Fruit fly (Drosophila melanogaster) whole organism, embryonic: ENCODE data around the gene Pdhb.
A peak's percentile ranks its signal among the peaks of the same experiment; 100 is the strongest.

Experiments
- Ada2b ChIP-seq: fragments of 200-800 bp; sonication (Bioruptor generic); IDR thresholded peaks from 2 replicates; pipeline ENCODE4 v1.3.6; 2022; ENCODE audit warnings: missing biosample characterization, missing genetic modification characterization
- CG8388 ChIP-seq: fragments of 200-800 bp; sonication (Bioruptor generic); optimal IDR thresholded peaks from 2 replicates; lab custom pipeline; 2019; ENCODE audit warnings: missing biosample characterization, mild to moderate bottlenecking, missing genetic modification characterization, moderate library complexity
- CG8765 ChIP-seq: fragments of 200-800 bp; sonication (Bioruptor generic); IDR thresholded peaks from 2 replicates; pipeline ENCODE4 v1.3.6; 2022; ENCODE audit warnings: missing biosample characterization, missing genetic modification characterization
- NC2β ChIP-seq: fragments of 200-800 bp; sonication (Bioruptor generic); optimal IDR thresholded peaks from 2 replicates; lab custom pipeline; 2016; ENCODE audit warnings: missing biosample characterization, missing genetic modification characterization
- NfI ChIP-seq: fragments of 200-800 bp; sonication (Bioruptor generic); optimal IDR thresholded peaks from 3 replicates; lab custom pipeline; 2018; ENCODE audit warnings: missing biosample characterization, mild to moderate bottlenecking, missing genetic modification characterization, moderate library complexity
- Optix ChIP-seq: fragments of 200-800 bp; sonication (Bioruptor generic); IDR thresholded peaks from 3 replicates; pipeline ENCODE4 v1.3.6; 2022; ENCODE audit warnings: missing biosample characterization, missing genetic modification characterization
- bigmax ChIP-seq: fragments of 200-800 bp; sonication (Bioruptor generic); optimal IDR thresholded peaks from 2 replicates; lab custom pipeline; 2018; ENCODE audit warnings: missing biosample characterization, mild to moderate bottlenecking, missing genetic modification characterization
- fd3F ChIP-seq: fragments of 200-800 bp; sonication (Bioruptor generic); optimal IDR thresholded peaks from 2 replicates; lab custom pipeline; 2018; ENCODE audit warnings: missing biosample characterization, mild to moderate bottlenecking, missing genetic modification characterization, moderate library complexity
- nom ChIP-seq: fragments of 200-800 bp; sonication (Bioruptor generic); optimal IDR thresholded peaks from 2 replicates; lab custom pipeline; 2017; ENCODE audit warnings: missing biosample characterization, missing genetic modification characterization, mild to moderate bottlenecking, moderate library complexity, missing genetic modification reagents

dm6 chr3R:29094152-29094551 is 18.7 kb upstream of the Pdhb start:
- no peak for TF ChIP-seq Ada2b (GFP tag; lab: Robert Waterston, UW)
- no peak for TF ChIP-seq NC2β
- no peak for TF ChIP-seq NfI (GFP tag; lab: Kevin White, UChicago)
- TF ChIP-seq fd3F = no peak
- TF ChIP-seq nom (GFP tag; lab: Kevin White, UChicago) = peak; percentile 17
- TF ChIP-seq bigmax (GFP tag; lab: Kevin White, UChicago) = no peak
- no peak for TF ChIP-seq CG8765 (GFP tag; lab: Robert Waterston, UW)
- TF ChIP-seq Optix (GFP tag; lab: Robert Waterston, UW) = no peak
- no peak for TF ChIP-seq CG8388 (GFP tag; lab: Kevin White, UChicago)
